Fruit fly (Drosophila melanogaster) whole organism, pupa: Measurements from ENCODE around the gene Ten-a.

ENCODE experiments used
- CG10348 ChIP-seq: fragments of 200-800 bp; sonication (Bioruptor generic); IDR thresholded peaks from 2 replicates; pipeline ENCODE4 v1.3.6; 2022; ENCODE audit warnings: missing biosample characterization, missing genetic modification characterization
- CG12605 ChIP-seq: fragments of 200-800 bp; sonication (Bioruptor generic); IDR thresholded peaks from 2 replicates; pipeline ENCODE4 v1.3.6; 2022; ENCODE audit warnings: missing biosample characterization, missing genetic modification characterization
- CG13204 ChIP-seq: fragments of 200-800 bp; sonication (Bioruptor generic); optimal IDR thresholded peaks from 2 replicates; lab custom pipeline; 2018; ENCODE audit warnings: missing biosample characterization, mild to moderate bottlenecking, missing genetic modification characterization, moderate library complexity
- CG14655 ChIP-seq: fragments of 200-800 bp; sonication (Bioruptor generic); optimal IDR thresholded peaks from 3 replicates; lab custom pipeline; 2017; ENCODE audit warnings: mild to moderate bottlenecking, missing biosample characterization, missing genetic modification reagents, missing genetic modification characterization
- CG15710 ChIP-seq: fragments of 200-800 bp; sonication (Bioruptor generic); optimal IDR thresholded peaks from 2 replicates; lab custom pipeline; 2018; ENCODE audit warnings: missing biosample characterization, mild to moderate bottlenecking, missing genetic modification characterization, moderate library complexity
- CG17806 ChIP-seq: fragments of 200-800 bp; sonication (Bioruptor generic); optimal IDR thresholded peaks from 2 replicates; lab custom pipeline; 2018; ENCODE audit warnings: missing biosample characterization, mild to moderate bottlenecking, missing genetic modification characterization, moderate library complexity
- CG32121 ChIP-seq: fragments of 200-800 bp; sonication (Bioruptor generic); IDR thresholded peaks from 2 replicates; pipeline ENCODE4 v1.3.6; 2022; ENCODE audit warnings: missing biosample characterization, missing genetic modification characterization
- CG34367 ChIP-seq: fragments of 200-800 bp; sonication (Bioruptor generic); optimal IDR thresholded peaks from 2 replicates; lab custom pipeline; 2018; ENCODE audit warnings: missing biosample characterization, mild to moderate bottlenecking, missing genetic modification characterization
- CG4496 ChIP-seq: fragments of 200-800 bp; sonication (Bioruptor generic); IDR thresholded peaks from 3 replicates; pipeline ENCODE4 v1.3.6; 2022; ENCODE audit warnings: missing biosample characterization, missing genetic modification characterization
- CG8159 ChIP-seq: fragments of 200-800 bp; sonication (Bioruptor generic); optimal IDR thresholded peaks from 3 replicates; lab custom pipeline; 2018; ENCODE audit warnings: missing biosample characterization, mild to moderate bottlenecking, missing genetic modification characterization, moderate library complexity
- CG8301 ChIP-seq: fragments of 200-800 bp; sonication (Bioruptor generic); optimal IDR thresholded peaks from 2 replicates; lab custom pipeline; 2018; ENCODE audit warnings: missing biosample characterization, mild to moderate bottlenecking, missing genetic modification characterization
- CG9948 ChIP-seq: fragments of 200-800 bp; sonication (Bioruptor generic); optimal IDR thresholded peaks from 2 replicates; lab custom pipeline; 2018; ENCODE audit warnings: missing biosample characterization, mild to moderate bottlenecking, missing genetic modification characterization, moderate library complexity
- D1 ChIP-seq: fragments of 200-800 bp; sonication (Bioruptor generic); optimal IDR thresholded peaks from 2 replicates; lab custom pipeline; 2018; ENCODE audit warnings: missing biosample characterization, mild to moderate bottlenecking, missing genetic modification characterization, moderate library complexity
- EcR ChIP-seq: fragments of 200-800 bp; sonication (Bioruptor generic); optimal IDR thresholded peaks from 3 replicates; lab custom pipeline; 2019; ENCODE audit warnings: missing biosample characterization, missing genetic modification characterization, mild to moderate bottlenecking, moderate library complexity, missing genetic modification reagents
- Ets98B ChIP-seq: fragments of 200-800 bp; sonication (Bioruptor generic); IDR thresholded peaks from 2 replicates; pipeline ENCODE4 v1.3.6; 2022; ENCODE audit warnings: missing biosample characterization, missing genetic modification characterization
- Pif1A ChIP-seq: fragments of 200-800 bp; sonication (Bioruptor generic); optimal IDR thresholded peaks from 3 replicates; lab custom pipeline; 2016; ENCODE audit warnings: missing biosample characterization, missing genetic modification characterization
- Pif1B ChIP-seq: fragments of 200-800 bp; sonication (Bioruptor generic); optimal IDR thresholded peaks from 3 replicates; lab custom pipeline; 2016; ENCODE audit warnings: missing biosample characterization, missing genetic modification characterization
- Snoo ChIP-seq: fragments of 200-800 bp; sonication (Bioruptor generic); optimal IDR thresholded peaks from 3 replicates; lab custom pipeline; 2017; ENCODE audit warnings: missing biosample characterization, mild to moderate bottlenecking, missing genetic modification characterization, inconsistent platforms
- fd96Ca ChIP-seq: fragments of 200-800 bp; sonication (Bioruptor generic); IDR thresholded peaks from 3 replicates; pipeline ENCODE4 v1.3.6; 2022; ENCODE audit warnings: missing biosample characterization, missing genetic modification characterization
- gl ChIP-seq: fragments of 200-800 bp; sonication (Bioruptor generic); optimal IDR thresholded peaks from 2 replicates; lab custom pipeline; 2018; ENCODE audit warnings: missing biosample characterization, mild to moderate bottlenecking, missing genetic modification characterization
- rn ChIP-seq: fragments of 200-800 bp; sonication (Bioruptor generic); IDR thresholded peaks from 2 replicates; pipeline ENCODE4 v1.3.6; 2022; ENCODE audit warnings: missing biosample characterization, missing genetic modification characterization

Ten-a gene

dm6 chrX:12242375-12242774, 198.9 kb downstream of the Ten-a start:
- no peak for TF ChIP-seq rn (GFP tag; lab: Robert Waterston, UW)
- TF ChIP-seq CG14655 (GFP tag; lab: Kevin White, UChicago): peak; percentile 51
- TF ChIP-seq CG32121: no peak
- 0 out of 3 replicates have a peak, but pooled peaks have one; percentile 14 for TF ChIP-seq fd96Ca (GFP tag; lab: Robert Waterston, UW)
- peak; percentile 11 for TF ChIP-seq CG8301 (tag; lab: Kevin White, UChicago)
- peak; percentile 35 for TF ChIP-seq CG8159
- TF ChIP-seq CG13204: no peak
- no peak for TF ChIP-seq gl (tag; lab: Kevin White, UChicago)
- TF ChIP-seq Ets98B (GFP tag; lab: Robert Waterston, UW): no peak
- TF ChIP-seq CG34367: no peak
- no peak for TF ChIP-seq CG10348 (GFP tag; lab: Robert Waterston, UW)
- TF ChIP-seq CG9948: peak; percentile 39
- TF ChIP-seq CG17806 (tag; lab: Kevin White, UChicago): peak; percentile 28
- no peak for TF ChIP-seq Pif1A (GFP tag; lab: Kevin White, UChicago)
- TF ChIP-seq CG12605: no peak
- TF ChIP-seq Pif1B: no peak
- TF ChIP-seq Snoo (tag; lab: Kevin White, UChicago): no peak
- TF ChIP-seq CG4496 (GFP tag; lab: Robert Waterston, UW): 0 out of 3 replicates have a peak, but pooled peaks have one; percentile 34
- no peak for TF ChIP-seq CG15710 (tag; lab: Kevin White, UChicago)
- no peak for TF ChIP-seq D1 (tag; lab: Kevin White, UChicago)
- TF ChIP-seq EcR (GFP tag; lab: Kevin White, UChicago): no peak

- TF ChIP-seq CG8301 (tag; lab: Kevin White, UChicago): no peak
- TF ChIP-seq CG17806 (tag; lab: Kevin White, UChicago): peak; percentile 1
- TF ChIP-seq rn (GFP tag; lab: Robert Waterston, UW): no peak
- no peak for TF ChIP-seq CG14655 (GFP tag; lab: Kevin White, UChicago)
- TF ChIP-seq CG8159: peak; percentile 16
- TF ChIP-seq, all 21 proteins: peak for 2
Observed at dm6 chrX:12245622-12246021, 202.1 kb downstream of the Ten-a start.

dm6 chrX:12246285-12246684, 202.8 kb downstream of the Ten-a start:
- TF ChIP-seq CG15710 (tag; lab: Kevin White, UChicago): peak; percentile 1
- no peak for TF ChIP-seq CG4496 (GFP tag; lab: Robert Waterston, UW)
- TF ChIP-seq CG12605: no peak
- no peak for TF ChIP-seq Pif1B
- TF ChIP-seq CG8301 (tag; lab: Kevin White, UChicago): no peak
- no peak for TF ChIP-seq rn (GFP tag; lab: Robert Waterston, UW)
- no peak for TF ChIP-seq D1 (tag; lab: Kevin White, UChicago)
- no peak for TF ChIP-seq CG34367
- TF ChIP-seq CG17806 (tag; lab: Kevin White, UChicago): peak; percentile 10
- no peak for TF ChIP-seq CG32121
- no peak for TF ChIP-seq CG13204
- TF ChIP-seq CG14655 (GFP tag; lab: Kevin White, UChicago): no peak
- peak; percentile 25 for TF ChIP-seq CG9948
- no peak for TF ChIP-seq Pif1A (GFP tag; lab: Kevin White, UChicago)
- TF ChIP-seq EcR (GFP tag; lab: Kevin White, UChicago): no peak
- no peak for TF ChIP-seq CG10348 (GFP tag; lab: Robert Waterston, UW)
- peak; percentile 6 for TF ChIP-seq Snoo (tag; lab: Kevin White, UChicago)
- no peak for TF ChIP-seq fd96Ca (GFP tag; lab: Robert Waterston, UW)
- no peak for TF ChIP-seq Ets98B (GFP tag; lab: Robert Waterston, UW)
- peak; percentile 54 for TF ChIP-seq CG8159
- TF ChIP-seq gl (tag; lab: Kevin White, UChicago): no peak

- TF ChIP-seq CG8159 (peak; percentile 28), CG9948 (no peak)
- TF ChIP-seq, all 21 proteins: peak for 1
Observed at dm6 chrX:12248049-12248448, 204.6 kb downstream of the Ten-a start.

dm6 chrX:12248836-12249235, 205.3 kb downstream of the Ten-a start:
- TF ChIP-seq CG8159: peak; percentile 29
- no peak for TF ChIP-seq CG32121
- no peak for TF ChIP-seq gl (tag; lab: Kevin White, UChicago)
- no peak for TF ChIP-seq Ets98B (GFP tag; lab: Robert Waterston, UW)
- no peak for TF ChIP-seq CG4496 (GFP tag; lab: Robert Waterston, UW)
- TF ChIP-seq EcR (GFP tag; lab: Kevin White, UChicago): no peak
- no peak for TF ChIP-seq CG10348 (GFP tag; lab: Robert Waterston, UW)
- TF ChIP-seq rn (GFP tag; lab: Robert Waterston, UW): no peak
- no peak for TF ChIP-seq CG12605
- no peak for TF ChIP-seq CG34367
- TF ChIP-seq CG14655 (GFP tag; lab: Kevin White, UChicago): no peak
- TF ChIP-seq CG15710 (tag; lab: Kevin White, UChicago): peak; percentile 13
- no peak for TF ChIP-seq Pif1A (GFP tag; lab: Kevin White, UChicago)
- TF ChIP-seq CG9948: peak; percentile 18
- no peak for TF ChIP-seq Pif1B
- peak; percentile 23 for TF ChIP-seq CG17806 (tag; lab: Kevin White, UChicago)
- no peak for TF ChIP-seq CG13204
- TF ChIP-seq D1 (tag; lab: Kevin White, UChicago): no peak
- no peak for TF ChIP-seq Snoo (tag; lab: Kevin White, UChicago)
- no peak for TF ChIP-seq CG8301 (tag; lab: Kevin White, UChicago)
- no peak for TF ChIP-seq fd96Ca (GFP tag; lab: Robert Waterston, UW)

dm6 chrX:12258928-12259327, 215.4 kb downstream of the Ten-a start:
- no peak for TF ChIP-seq fd96Ca (GFP tag; lab: Robert Waterston, UW)
- TF ChIP-seq CG17806 (tag; lab: Kevin White, UChicago): no peak
- TF ChIP-seq gl (tag; lab: Kevin White, UChicago): no peak
- no peak for TF ChIP-seq Snoo (tag; lab: Kevin White, UChicago)
- no peak for TF ChIP-seq CG12605
- TF ChIP-seq CG32121: no peak
- TF ChIP-seq CG14655 (GFP tag; lab: Kevin White, UChicago): no peak
- no peak for TF ChIP-seq CG9948
- no peak for TF ChIP-seq CG10348 (GFP tag; lab: Robert Waterston, UW)
- TF ChIP-seq CG13204: no peak
- TF ChIP-seq D1 (tag; lab: Kevin White, UChicago): no peak
- TF ChIP-seq CG15710 (tag; lab: Kevin White, UChicago): no peak
- TF ChIP-seq EcR (GFP tag; lab: Kevin White, UChicago): no peak
